Worm (Caenorhabditis elegans) whole organism, L4/young adult: ENCODE measurements around the gene Y97E10B.1.

Source experiments
- W03F9.2 ChIP-seq: fragments of 150-350 bp; optimal IDR thresholded peaks from 2 replicates; lab custom pipeline; 2014; ENCODE audit warnings: missing biosample characterization, missing genetic modification characterization
- dao-5 ChIP-seq: sonication (generic microtip); optimal IDR thresholded peaks from 2 replicates; lab custom pipeline; 2016; ENCODE audit warnings: missing genotype, missing genetic modification characterization, moderate library complexity, missing compliant biosample characterization
- him-1 ChIP-seq: sonication (generic microtip); optimal IDR thresholded peaks from 2 replicates; lab custom pipeline; 2016; ENCODE audit warnings: missing genotype, missing genetic modification reagents, missing genetic modification characterization, missing compliant biosample characterization

DNA sequence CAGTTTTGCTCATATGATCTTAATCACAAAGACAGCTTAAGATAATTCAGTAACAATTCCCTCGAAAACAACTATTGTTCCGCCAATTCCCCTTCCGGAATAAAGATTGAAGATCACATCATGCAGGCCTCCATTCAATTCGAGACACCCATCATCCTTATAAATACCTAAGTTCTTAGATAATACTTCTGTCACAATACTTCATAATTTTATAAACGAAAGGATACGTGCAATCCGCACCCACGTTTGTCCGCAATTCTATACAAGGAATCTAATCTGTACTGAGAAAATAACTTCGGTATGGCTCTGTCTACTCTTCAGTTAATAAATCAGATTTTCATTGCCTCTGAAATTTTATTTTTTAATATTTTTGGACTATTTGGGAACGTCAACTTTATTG lies 15.0 kb upstream of the Y97E10B.1 start, which contains the start of gene srsx-5:
- no peak for TF ChIP-seq him-1 (tag; lab: Kevin White, UChicago)
- TF ChIP-seq dao-5 (tag; lab: Kevin White, UChicago), result no peak
- no peak for TF ChIP-seq W03F9.2
